Worm (Caenorhabditis elegans) whole organism, L4 larva: ENCODE results near the gene Y38F2AR.3.
A peak's percentile ranks its signal among the peaks of the same experiment; 100 is the strongest.

Experiments
- T26A8.4 ChIP-seq: fragments of 200-800 bp; sonication (Bioruptor generic); IDR thresholded peaks from 2 replicates; pipeline ENCODE4 v1.3.6; 2022; ENCODE audit warnings: missing genetic modification characterization, missing compliant biosample characterization
- Y105C5A.15 ChIP-seq: fragments of 200-800 bp; sonication (Bioruptor generic); IDR thresholded peaks from 2 replicates; pipeline ENCODE4 v1.3.6; 2022; ENCODE audit warnings: missing genetic modification characterization, missing compliant biosample characterization
- Y48G9A.11 ChIP-seq: fragments of 200-800 bp; sonication (Bioruptor generic); IDR thresholded peaks from 2 replicates; pipeline ENCODE4 v1.3.6; 2022; ENCODE audit warnings: missing genetic modification reagents, missing genetic modification characterization, missing compliant biosample characterization
- Y5F2A.4 ChIP-seq: fragments of 200-800 bp; sonication (Bioruptor generic); optimal IDR thresholded peaks from 2 replicates; lab custom pipeline; 2018; ENCODE audit warnings: mild to moderate bottlenecking, missing genetic modification characterization, missing compliant biosample characterization
- ZK337.2 ChIP-seq: fragments of 200-800 bp; sonication (Bioruptor generic); IDR thresholded peaks from 2 replicates; pipeline ENCODE4 v1.3.6; 2022; ENCODE audit warnings: missing genetic modification reagents, missing genetic modification characterization, missing compliant biosample characterization
- aha-1 ChIP-seq: fragments of 150-350 bp; peaks from one replicate; lab custom pipeline; 2014; ENCODE audit warnings: missing biosample characterization, missing genetic modification characterization
- ceh-44 ChIP-seq: fragments of 200-800 bp; sonication (Bioruptor generic); IDR thresholded peaks from 2 replicates; pipeline ENCODE4 v1.3.6; 2022; ENCODE audit warnings: missing genetic modification reagents, missing genetic modification characterization, missing compliant biosample characterization
- daf-16 ChIP-seq, 3 experiments: sonication (generic microtip); optimal IDR thresholded peaks; 2 replicates each; lab custom pipeline; 2016 to 2017; ENCODE audit warnings: missing genetic modification characterization in 3 of 3, missing genetic modification reagents in 3 of 3, mild to moderate bottlenecking in 2 of 3, missing compliant biosample characterization in 2 of 3, missing biosample characterization in 1 of 3, moderate library complexity in 1 of 3
- daf-19 ChIP-seq: fragments of 200-800 bp; sonication (Bioruptor generic); conservative IDR thresholded peaks from 2 replicates; pipeline ENCODE4 v1.3.6; 2022; ENCODE audit warnings: missing genetic modification characterization, missing compliant biosample characterization
- dmd-6 ChIP-seq: fragments of 200-800 bp; sonication (Bioruptor generic); IDR thresholded peaks from 2 replicates; pipeline ENCODE4 v1.3.6; 2022; ENCODE audit warnings: missing genetic modification reagents, missing genetic modification characterization, missing compliant biosample characterization
- dmd-8 ChIP-seq: fragments of 200-800 bp; sonication (Bioruptor generic); IDR thresholded peaks from 2 replicates; pipeline ENCODE4 v1.3.6; 2022; ENCODE audit warnings: missing genetic modification characterization, missing compliant biosample characterization
- dmd-9 ChIP-seq: fragments of 200-800 bp; sonication (Bioruptor generic); IDR thresholded peaks from 2 replicates; pipeline ENCODE4 v1.3.6; 2022; ENCODE audit warnings: missing genetic modification reagents, missing genetic modification characterization, missing compliant biosample characterization
- dpl-1 ChIP-seq: fragments of 150-350 bp; optimal IDR thresholded peaks from 2 replicates; lab custom pipeline; 2014; ENCODE audit warnings: missing biosample characterization, missing genetic modification reagents, missing genetic modification characterization
- duxl-1 ChIP-seq: sonication (generic microtip); optimal IDR thresholded peaks from 2 replicates; lab custom pipeline; 2016; ENCODE audit warnings: mild to moderate bottlenecking, missing genetic modification characterization, moderate library complexity, missing compliant biosample characterization; ENCODE audit not compliant: poor library complexity
- dve-1 ChIP-seq: sonication (generic microtip); optimal IDR thresholded peaks from 2 replicates; lab custom pipeline; 2017; ENCODE audit warnings: antibody characterized with exemption, mild to moderate bottlenecking, missing genetic modification characterization, missing compliant biosample characterization; ENCODE audit not compliant: insufficient read depth
- egl-43 ChIP-seq: fragments of 200-800 bp; sonication (Bioruptor generic); IDR thresholded peaks from 2 replicates; pipeline ENCODE4 v1.3.6; 2022; ENCODE audit warnings: missing genetic modification reagents, missing genetic modification characterization, missing compliant biosample characterization
- fkh-10 ChIP-seq: fragments of 150-350 bp; optimal IDR thresholded peaks from 2 replicates; lab custom pipeline; 2014; ENCODE audit warnings: missing biosample characterization, missing genetic modification reagents, missing genetic modification characterization
- lim-7 ChIP-seq: fragments of 200-800 bp; sonication (Bioruptor generic); IDR thresholded peaks from 2 replicates; pipeline ENCODE4 v1.3.6; 2022; ENCODE audit warnings: missing genetic modification characterization, missing compliant biosample characterization
- lin-38 ChIP-seq: fragments of 200-800 bp; sonication (Bioruptor generic); IDR thresholded peaks from 2 replicates; pipeline ENCODE4 v1.3.6; 2022; ENCODE audit warnings: missing genetic modification reagents, missing genetic modification characterization, missing compliant biosample characterization
- lsy-2 ChIP-seq, 2 experiments: fragments of 150-350 bp in 1 of 2; sonication (generic microtip) in 1 of 2; optimal IDR thresholded peaks; 2 replicates each; lab custom pipeline; 2014 to 2017; ENCODE audit warnings: missing biosample characterization in 2 of 2, missing genetic modification characterization in 2 of 2
- mdt-29 ChIP-seq: fragments of 200-800 bp; sonication (Bioruptor generic); IDR thresholded peaks from 2 replicates; pipeline ENCODE4 v1.3.6; 2022; ENCODE audit warnings: missing genetic modification reagents, missing genetic modification characterization, missing compliant biosample characterization
- mep-1 ChIP-seq: fragments of 150-350 bp; sonication (generic microtip); optimal IDR thresholded peaks from 3 replicates; lab custom pipeline; 2014; ENCODE audit warnings: missing biosample characterization, missing genetic modification characterization
- mxl-2 ChIP-seq: fragments of 200-800 bp; sonication (Bioruptor generic); conservative IDR thresholded peaks from 2 replicates; pipeline ENCODE4 v1.3.6; 2022; ENCODE audit warnings: missing genetic modification reagents, missing genetic modification characterization, missing compliant biosample characterization
- nhr-102 ChIP-seq: sonication (generic microtip); optimal IDR thresholded peaks from 2 replicates; lab custom pipeline; 2016; ENCODE audit warnings: mild to moderate bottlenecking, missing genetic modification characterization, moderate library complexity, missing compliant biosample characterization
- nhr-42 ChIP-seq: fragments of 200-800 bp; sonication (Bioruptor generic); IDR thresholded peaks from 2 replicates; pipeline ENCODE4 v1.3.6; 2022; ENCODE audit warnings: missing genetic modification characterization, missing compliant biosample characterization
- nhr-6 ChIP-seq: fragments of 150-350 bp; optimal IDR thresholded peaks from 2 replicates; lab custom pipeline; 2014; ENCODE audit warnings: missing biosample characterization, missing genetic modification characterization
- nhr-76 ChIP-seq: fragments of 150-350 bp; optimal IDR thresholded peaks from 2 replicates; lab custom pipeline; 2014; ENCODE audit warnings: missing biosample characterization, missing genetic modification characterization
- nhr-77 ChIP-seq: fragments of 150-350 bp; optimal IDR thresholded peaks from 2 replicates; lab custom pipeline; 2014; ENCODE audit warnings: missing biosample characterization, missing genetic modification characterization
- set-16 ChIP-seq: fragments of 200-800 bp; sonication (Bioruptor generic); IDR thresholded peaks from 2 replicates; pipeline ENCODE4 v1.3.6; 2022; ENCODE audit warnings: missing genetic modification reagents, missing genetic modification characterization, missing compliant biosample characterization
- spr-1 ChIP-seq: sonication (generic microtip); optimal IDR thresholded peaks from 2 replicates; lab custom pipeline; 2016; ENCODE audit warnings: mild to moderate bottlenecking, missing genetic modification characterization, missing compliant biosample characterization
- spr-3 ChIP-seq: fragments of 200-800 bp; sonication (Bioruptor generic); optimal IDR thresholded peaks from 2 replicates; lab custom pipeline; 2018; ENCODE audit warnings: mild to moderate bottlenecking, missing genetic modification characterization, missing compliant biosample characterization
- unc-130 ChIP-seq: sonication (generic microtip); optimal IDR thresholded peaks from 2 replicates; lab custom pipeline; 2016; ENCODE audit warnings: missing genetic modification reagents, missing genetic modification characterization, missing compliant biosample characterization
- unc-39 ChIP-seq: sonication (generic microtip); optimal IDR thresholded peaks from 2 replicates; lab custom pipeline; 2017; ENCODE audit warnings: missing biosample characterization, missing genetic modification characterization
- vab-7 ChIP-seq: fragments of 200-800 bp; sonication (Bioruptor generic); IDR thresholded peaks from 2 replicates; pipeline ENCODE4 v1.3.6; 2022; ENCODE audit warnings: missing genetic modification reagents, missing genetic modification characterization, missing compliant biosample characterization
- zfp-3 ChIP-seq: fragments of 200-800 bp; sonication (Bioruptor generic); conservative IDR thresholded peaks from 2 replicates; pipeline ENCODE4 v1.3.6; 2022; ENCODE audit warnings: missing genetic modification reagents, missing genetic modification characterization, missing compliant biosample characterization
- zip-2 ChIP-seq: fragments of 150-350 bp; optimal IDR thresholded peaks from 2 replicates; lab custom pipeline; 2014; ENCODE audit warnings: missing biosample characterization, missing genetic modification characterization
- ztf-7 ChIP-seq: fragments of 150-350 bp; optimal IDR thresholded peaks from 2 replicates; lab custom pipeline; 2014; ENCODE audit warnings: missing biosample characterization, missing genetic modification characterization

The Y38F2AR.3 gene

DNA sequence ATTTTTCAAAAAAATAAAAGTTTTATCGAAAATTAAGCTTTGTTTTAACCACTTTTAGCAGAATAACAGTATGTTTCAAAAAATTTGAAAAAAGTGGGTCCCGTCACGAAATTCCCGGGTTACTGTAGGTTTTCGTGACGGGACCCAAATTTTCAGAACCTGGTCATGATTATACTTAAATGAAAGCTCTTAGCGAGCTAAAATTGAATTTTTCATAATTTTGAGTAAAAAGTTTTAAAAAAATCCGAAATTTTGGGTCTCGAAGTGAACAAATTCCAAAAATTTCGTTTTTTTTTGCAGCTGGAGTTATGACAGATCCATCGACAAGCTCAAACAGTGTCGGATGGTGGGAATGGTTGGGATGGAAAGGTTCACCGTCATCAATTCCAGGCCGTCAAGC lies at the start of gene Y38F2AR.3:
Y38F2AR.3 (plus strand) TSS at position 301 of the 400 bp plus-strand sequence.
- no peak for TF ChIP-seq aha-1 (tag; lab: Kevin White, UChicago)
- TF ChIP-seq zip-2 (tag; lab: Kevin White, UChicago): no peak
- no peak for TF ChIP-seq unc-130 (GFP tag; lab: Kevin White, UChicago)
- TF ChIP-seq zfp-3 (GFP tag; lab: Robert Waterston, UW): no peak

DNA sequence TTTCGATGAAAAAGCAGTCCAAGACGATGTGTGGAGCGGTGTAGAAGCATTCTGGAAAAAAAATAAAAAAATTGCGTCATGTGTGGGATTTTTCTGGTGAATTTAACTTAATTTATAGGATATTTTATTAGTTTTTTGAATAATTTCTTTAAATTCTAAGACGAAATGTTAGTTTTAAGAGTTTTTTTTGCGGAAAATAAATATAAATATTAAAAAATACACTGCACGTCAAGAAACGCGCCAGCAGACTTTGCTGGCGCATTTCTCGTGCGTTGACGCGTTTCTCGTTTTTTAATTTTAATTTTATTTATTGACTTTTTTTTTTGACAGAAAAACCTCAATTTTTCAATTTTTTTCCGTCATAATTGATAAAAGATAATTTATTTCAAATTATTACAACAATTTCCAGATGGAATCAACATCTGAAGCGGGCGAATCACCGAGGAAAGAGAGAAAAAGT lies 34.9 kb upstream of the Y38F2AR.3 start, which contains the start of the genes ppgn-1 and tftc-1:
ppgn-1 (minus strand) TSS at position 51 of the 460 bp plus-strand sequence.
tftc-1 (plus strand) TSS at position 410 of the 460 bp plus-strand sequence.
- TF ChIP-seq ZK337.2 (GFP tag; lab: Robert Waterston, UW) (no peak), spr-1 (tag; lab: Kevin White, UChicago) (peak; percentile 5), fkh-10 (GFP tag; lab: Kevin White, UChicago) (peak; percentile 20), Y105C5A.15 (no peak), Y5F2A.4 (GFP tag; lab: Kevin White, UChicago) (no peak), ceh-44 (no peak), lsy-2 (tag; optimal IDR thresholded peaks at IDR 0.05; lab: Kevin White, UChicago) (peak in 1 of 2 experiments; percentile 86), nhr-102 (tag; lab: Kevin White, UChicago) (peak; percentile 33), duxl-1 (tag; lab: Kevin White, UChicago) (peak; percentile 43), mxl-2 (GFP tag; lab: Robert Waterston, UW) (no peak), daf-16 (GFP tag; optimal IDR thresholded peaks at IDR 0.05; lab: Kevin White, UChicago) (peak in 1 of 2 experiments; percentile 5), daf-16 (tag; optimal IDR thresholded peaks at IDR 0.05; lab: Kevin White, UChicago) (no peak), mep-1 (peak; percentile 62), mdt-29 (GFP tag; lab: Robert Waterston, UW) (no peak), lim-7 (no peak), dmd-9 (no peak), nhr-6 (no peak), dve-1 (tag; lab: Kevin White, UChicago) (peak; percentile 51), dpl-1 (peak; percentile 68), lin-38 (GFP tag; lab: Robert Waterston, UW) (peak; percentile 72)

DNA sequence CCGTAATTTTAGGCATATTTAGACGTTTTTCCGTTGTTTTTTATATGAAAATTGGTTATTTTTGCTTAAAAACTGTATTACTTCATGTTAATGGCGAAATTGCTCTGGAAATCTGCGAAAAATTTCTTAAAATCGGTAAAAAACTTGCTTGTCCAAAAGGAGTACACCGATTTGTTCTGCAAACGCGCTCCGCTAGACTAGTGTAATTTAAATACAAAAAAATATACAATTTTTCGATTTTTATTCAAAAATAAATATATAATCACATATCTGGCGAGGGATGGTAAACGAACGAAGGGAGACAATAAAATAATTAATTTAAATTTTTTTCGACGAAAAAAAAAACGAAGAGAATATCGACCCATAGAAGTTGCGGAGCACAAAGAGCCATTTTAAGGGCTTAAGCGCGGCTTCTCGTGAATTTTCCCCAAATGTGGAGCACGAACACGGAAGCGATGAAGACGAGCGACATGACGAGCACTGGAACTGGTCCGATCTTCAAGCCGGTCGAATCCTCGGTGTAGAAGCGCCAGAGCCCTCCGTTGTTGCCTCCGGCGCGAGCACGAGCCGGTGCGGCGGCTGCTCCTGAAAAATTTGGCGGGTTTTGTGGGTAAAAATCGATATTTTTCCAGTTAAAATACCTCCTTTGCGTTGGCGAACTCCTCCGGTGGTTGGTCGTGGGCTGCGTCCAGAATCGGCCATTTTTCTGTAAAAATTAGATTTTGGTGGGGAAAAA lies 4.3 kb downstream of the Y38F2AR.3 start, which contains the start of gene sec-61.B:
sec-61.B (minus strand) TSS at position 706 of the 736 bp plus-strand sequence.
- peak in 1 of 2 experiments; percentile 62 for TF ChIP-seq lsy-2 (tag; optimal IDR thresholded peaks at IDR 0.05; lab: Kevin White, UChicago)
- peak; percentile 68 for TF ChIP-seq mep-1
- TF ChIP-seq zip-2 (tag; lab: Kevin White, UChicago): no peak
- TF ChIP-seq nhr-42 (GFP tag; lab: Robert Waterston, UW): 0 out of 2 replicates have a peak, but pooled peaks have one; percentile 42
- TF ChIP-seq Y105C5A.15: 0 out of 2 replicates have a peak, but pooled peaks have one; percentile 27
- no peak for TF ChIP-seq ztf-7 (tag; lab: Kevin White, UChicago)
- TF ChIP-seq daf-16 (GFP tag; optimal IDR thresholded peaks at IDR 0.05; lab: Kevin White, UChicago): no peak
- peak; percentile 15 for TF ChIP-seq daf-16 (tag; optimal IDR thresholded peaks at IDR 0.05; lab: Kevin White, UChicago)
- no peak for TF ChIP-seq duxl-1 (tag; lab: Kevin White, UChicago)
- peak; percentile 21 for TF ChIP-seq dve-1 (tag; lab: Kevin White, UChicago)
- 0 out of 2 replicates have a peak, but pooled peaks have one; percentile 16 for TF ChIP-seq dmd-8 (GFP tag; lab: Robert Waterston, UW)
- TF ChIP-seq Y48G9A.11 (GFP tag; lab: Robert Waterston, UW): 0 out of 2 replicates have a peak, but pooled peaks have one; percentile 36
- TF ChIP-seq lin-38 (GFP tag; lab: Robert Waterston, UW): peak; percentile 84
- TF ChIP-seq spr-3 (GFP tag; lab: Kevin White, UChicago): no peak
- TF ChIP-seq vab-7: peak; percentile 20; the same call in 1 of the 2 replicates
- TF ChIP-seq dmd-6: 0 out of 2 replicates have a peak, but pooled peaks have one; percentile 6
- TF ChIP-seq T26A8.4 (GFP tag; lab: Robert Waterston, UW): 0 out of 2 replicates have a peak, but pooled peaks have one; percentile 49
- TF ChIP-seq aha-1 (tag; lab: Kevin White, UChicago): peak; percentile 6
- peak; percentile 24 for TF ChIP-seq spr-1 (tag; lab: Kevin White, UChicago)
- no peak for TF ChIP-seq nhr-76 (tag; lab: Kevin White, UChicago)
- TF ChIP-seq egl-43 (GFP tag; lab: Robert Waterston, UW): 0 out of 2 replicates have a peak, but pooled peaks have one; percentile 21
- peak; percentile 86 for TF ChIP-seq set-16 (GFP tag; lab: Robert Waterston, UW)
- TF ChIP-seq daf-19 (GFP tag; lab: Robert Waterston, UW): peak; percentile 76
- no peak for TF ChIP-seq unc-39
- peak; percentile 60 for TF ChIP-seq nhr-102 (tag; lab: Kevin White, UChicago)
- TF ChIP-seq nhr-77 (tag; lab: Kevin White, UChicago): peak; percentile 6
